Fruit fly (Drosophila melanogaster): Measurements from ENCODE around the gene CG17141.

The CG17141 gene

dm6 chr3R:22753600-22753894 is 6.1 kb upstream of the CG17141 start (continued):
- no peak for TF ChIP-seq CG2116 (GFP tag; optimal IDR thresholded peaks at IDR 0.05)
- no peak for TF ChIP-seq trh (GFP tag; optimal IDR thresholded peaks at IDR 0.05)
- TF ChIP-seq pita (GFP tag; optimal IDR thresholded peaks at IDR 0.05) = no peak
- TF ChIP-seq CG13287 (GFP tag; IDR thresholded peaks at IDR 0.05; ENCODE audit: partially characterized antibody) = peak; percentile 43; the same call in 1 of the 2 replicates
- TF ChIP-seq dpn (GFP tag; optimal IDR thresholded peaks at IDR 0.05) = no peak
- no peak for TF ChIP-seq CG1602 (GFP tag; optimal IDR thresholded peaks at IDR 0.05)
- TF ChIP-seq CkIIα-i1 (GFP tag; IDR thresholded peaks at IDR 0.05) = no peak
- peak; percentile 52 for TF ChIP-seq CG7987 (GFP tag; optimal IDR thresholded peaks at IDR 0.05)
- no peak for TF ChIP-seq CG17186 (GFP tag; optimal IDR thresholded peaks at IDR 0.05)
- no peak for TF ChIP-seq crc (GFP tag; optimal IDR thresholded peaks at IDR 0.05)
- peak; percentile 71 for TF ChIP-seq sug (tag; optimal IDR thresholded peaks at IDR 0.05)
- TF ChIP-seq ab (GFP tag; optimal IDR thresholded peaks at IDR 0.05) = no peak
- TF ChIP-seq mirr (GFP tag; optimal IDR thresholded peaks at IDR 0.05) = peak; percentile 70
- TF ChIP-seq Deaf1 (tag; optimal IDR thresholded peaks at IDR 0.05) = peak; percentile 90
- no peak for TF ChIP-seq CG5180 (GFP tag; optimal IDR thresholded peaks at IDR 0.05)
- TF ChIP-seq CG2199 (GFP tag; IDR thresholded peaks at IDR 0.05) = 0 out of 3 replicates have a peak, but pooled peaks have one; percentile 65
- no peak for TF ChIP-seq CG4854 (GFP tag; optimal IDR thresholded peaks at IDR 0.05)
- TF ChIP-seq CG15269 (tag; optimal IDR thresholded peaks at IDR 0.05) = no peak
- TF ChIP-seq CG18011 (GFP tag; optimal IDR thresholded peaks at IDR 0.05) = no peak
- TF ChIP-seq CG2889 (GFP tag; IDR thresholded peaks at IDR 0.05) = no peak
- TF ChIP-seq CG13775 (GFP tag; optimal IDR thresholded peaks at IDR 0.05) = no peak
- TF ChIP-seq al (GFP tag; IDR thresholded peaks at IDR 0.05) = no peak
- peak; percentile 50 for TF ChIP-seq HLHmδ (GFP tag; optimal IDR thresholded peaks at IDR 0.05)
- TF ChIP-seq sd (tag; optimal IDR thresholded peaks at IDR 0.05) = peak; percentile 85
- TF ChIP-seq CG10431 (GFP tag; optimal IDR thresholded peaks at IDR 0.05) = no peak
- TF ChIP-seq amos (GFP tag; IDR thresholded peaks at IDR 0.05; ENCODE audit: partially characterized antibody) = no peak
- no peak for TF ChIP-seq CG10267 (tag; optimal IDR thresholded peaks at IDR 0.05)
- TF ChIP-seq wdn (GFP tag; IDR thresholded peaks at IDR 0.05) = no peak
- TF ChIP-seq Hr78 (GFP tag; optimal IDR thresholded peaks at IDR 0.05) = peak in 1 of 2 experiments; percentile 25
- TF ChIP-seq stwl (tag; optimal IDR thresholded peaks at IDR 0.05) = no peak
- TF ChIP-seq CG12769 (tag; optimal IDR thresholded peaks at IDR 0.05) = peak; percentile 27
- no peak for TF ChIP-seq CG15073 (GFP tag; optimal IDR thresholded peaks at IDR 0.05)
- TF ChIP-seq luna (GFP tag; optimal IDR thresholded peaks at IDR 0.05) = no peak
- TF ChIP-seq so (GFP tag; IDR thresholded peaks at IDR 0.05) = peak; percentile 65; the same call in 1 of the 3 replicates

- TF ChIP-seq Rx (GFP tag; IDR thresholded peaks at IDR 0.05) = no peak
- TF ChIP-seq ATbp (GFP tag; optimal IDR thresholded peaks at IDR 0.05) = no peak
- TF ChIP-seq ci (GFP tag; IDR thresholded peaks at IDR 0.05) = 0 out of 3 replicates have a peak, but pooled peaks have one; percentile 9
- peak; percentile 37; the same call in 1 of the 3 replicates for TF ChIP-seq z (GFP tag; IDR thresholded peaks at IDR 0.05)
- no peak for TF ChIP-seq CG32772 (GFP tag; IDR thresholded peaks at IDR 0.05)
- peak; percentile 73 for TF ChIP-seq CG7928 (GFP tag; optimal IDR thresholded peaks at IDR 0.05)
- no peak for TF ChIP-seq Hmx (GFP tag; optimal IDR thresholded peaks at IDR 0.05)
- TF ChIP-seq CG4282 (GFP tag; optimal IDR thresholded peaks at IDR 0.05) = no peak
- TF ChIP-seq tna (GFP tag; IDR thresholded peaks at IDR 0.05; ENCODE audit: partially characterized antibody) = no peak
- no peak for TF ChIP-seq CG31224 (GFP tag; IDR thresholded peaks at IDR 0.05)
- TF ChIP-seq seq (GFP tag; IDR thresholded peaks at IDR 0.05) = no peak
- TF ChIP-seq row (GFP tag; IDR thresholded peaks at IDR 0.05) = peak; percentile 27; the same call in 1 of the 3 replicates
- TF ChIP-seq Trl (optimal IDR thresholded peaks at IDR 0.05) = peak in 1 of 2 experiments; percentile 38
- TF ChIP-seq Trl (GFP tag; optimal IDR thresholded peaks at IDR 0.05) = no peak
- TF ChIP-seq onecut (GFP tag; IDR thresholded peaks at IDR 0.05) = 0 out of 2 replicates have a peak, but pooled peaks have one; percentile 28
- peak; percentile 96 for TF ChIP-seq CG15514 (GFP tag; optimal IDR thresholded peaks at IDR 0.05)
- peak; percentile 81 for TF ChIP-seq ewg (GFP tag; optimal IDR thresholded peaks at IDR 0.05)
- peak; percentile 11 for TF ChIP-seq Deaf1 (tag; optimal IDR thresholded peaks at IDR 0.05)
- TF ChIP-seq sens (GFP tag) = peak; percentile 37
- TF ChIP-seq CG31388 (GFP tag; optimal IDR thresholded peaks at IDR 0.05) = no peak
These were observed 5.5 kb upstream of the CG17141 start for dm6 chr3R:22752929-22753328.
